Worm (Caenorhabditis elegans) whole organism, mixed stage, embryonic: ENCODE data around the gene F13C5.3.

ENCODE experiments used
- elt-1 ChIP-seq: sonication (generic microtip); optimal IDR thresholded peaks from 2 replicates; lab custom pipeline; 2017; ENCODE audit warnings: missing genetic modification characterization, mild to moderate bottlenecking, missing compliant biosample characterization, antibody characterized with exemption, moderate library complexity, borderline replicate concordance; ENCODE audit not compliant: insufficient read depth
- nhr-76 ChIP-seq: sonication (generic microtip); optimal IDR thresholded peaks from 2 replicates; lab custom pipeline; 2017; ENCODE audit warnings: missing biosample characterization, missing genetic modification characterization
- snpc-4 ChIP-seq: fragments of 150-350 bp; optimal IDR thresholded peaks from 2 replicates; lab custom pipeline; 2014; ENCODE audit warnings: missing biosample characterization, missing genetic modification characterization

DNA sequence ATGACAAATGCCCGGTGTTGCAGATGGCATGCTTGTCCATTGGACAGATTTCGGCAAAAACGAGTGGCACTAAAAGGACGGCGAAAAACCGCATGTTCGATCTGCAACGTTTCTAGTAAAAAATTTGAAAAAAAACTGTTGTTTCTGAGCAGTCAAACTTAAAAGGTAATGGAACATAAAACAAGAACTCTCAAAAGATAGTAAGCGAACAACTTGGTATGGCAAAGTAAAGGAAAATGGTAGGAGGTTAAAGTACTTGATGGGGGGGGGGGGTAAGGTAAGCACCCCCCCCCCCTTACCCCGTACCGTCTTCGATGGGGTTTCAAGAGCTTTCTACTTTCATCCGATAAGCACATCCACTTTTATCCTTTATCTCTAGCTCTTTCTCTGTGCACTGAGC is 9.0 kb upstream of the F13C5.3 start, which contains the start of gene F13C5.5:
- TF ChIP-seq nhr-76 (no peak), snpc-4 (tag; lab: Kevin White, UChicago) (no peak), elt-1 (tag; lab: Kevin White, UChicago) (no peak)
